Fruit fly (Drosophila melanogaster) whole organism, embryonic: Measurements from ENCODE around the gene Rab3GAP1.

Experiments used
- B-H1 ChIP-seq: fragments of 200-800 bp; sonication (Bioruptor generic); IDR thresholded peaks from 3 replicates; pipeline ENCODE4 v1.3.6; 2022; ENCODE audit warnings: missing biosample characterization, missing genetic modification characterization
- C15 ChIP-seq: fragments of 200-800 bp; sonication (Bioruptor generic); IDR thresholded peaks from 3 replicates; pipeline ENCODE4 v1.3.6; 2022; ENCODE audit warnings: missing biosample characterization, missing genetic modification characterization
- CG11560 ChIP-seq: fragments of 200-800 bp; sonication (Bioruptor generic); IDR thresholded peaks from 3 replicates; pipeline ENCODE4 v1.3.6; 2022; ENCODE audit warnings: missing biosample characterization, missing genetic modification characterization
- CG12219 ChIP-seq: fragments of 200-800 bp; sonication (Bioruptor generic); optimal IDR thresholded peaks from 3 replicates; lab custom pipeline; 2018; ENCODE audit warnings: missing biosample characterization, mild to moderate bottlenecking, missing genetic modification characterization
- CG1832 ChIP-seq: fragments of 200-800 bp; sonication (Bioruptor generic); optimal IDR thresholded peaks from 2 replicates; lab custom pipeline; 2017; ENCODE audit warnings: missing biosample characterization, mild to moderate bottlenecking, missing genetic modification characterization, inconsistent platforms
- CG2129 ChIP-seq: fragments of 200-800 bp; sonication (Bioruptor generic); IDR thresholded peaks from 2 replicates; pipeline ENCODE4 v1.3.6; 2022; ENCODE audit warnings: missing biosample characterization, missing genetic modification characterization; ENCODE audit not compliant: partially characterized antibody
- Ptx1 ChIP-seq: fragments of 200-800 bp; sonication (Bioruptor generic); IDR thresholded peaks from 2 replicates; pipeline ENCODE4 v1.3.6; 2022; ENCODE audit warnings: missing biosample characterization, missing genetic modification characterization
- Trl ChIP-seq, 3 experiments: fragments of >200 bp in 2 of 3; fragments of 200-800 bp in 1 of 3; sonication (Bioruptor generic) in 1 of 3; optimal IDR thresholded peaks; 2 replicates in 1 of 3; 3 replicates in 2 of 3; lab custom pipeline; 2016 to 2017; ENCODE audit warnings: missing biosample characterization in 1 of 3, missing genetic modification characterization in 1 of 3
- inv ChIP-seq: fragments of 200-800 bp; sonication (Bioruptor generic); IDR thresholded peaks from 2 replicates; pipeline ENCODE4 v1.3.6; 2022; ENCODE audit warnings: missing biosample characterization, missing genetic modification characterization; ENCODE audit not compliant: partially characterized antibody
- so ChIP-seq: fragments of 200-800 bp; sonication (Bioruptor generic); IDR thresholded peaks from 3 replicates; pipeline ENCODE4 v1.3.6; 2022; ENCODE audit warnings: missing biosample characterization, missing genetic modification characterization
- wor ChIP-seq: fragments of 200-800 bp; sonication (Bioruptor generic); IDR thresholded peaks from 2 replicates; pipeline ENCODE4 v1.3.6; 2022; ENCODE audit warnings: missing biosample characterization, missing genetic modification characterization

- peak; percentile 47 to 79 for TF ChIP-seq Trl (optimal IDR thresholded peaks at IDR 0.05; lab: Kevin White, UChicago)
- TF ChIP-seq Trl (GFP tag; optimal IDR thresholded peaks at IDR 0.05; lab: Kevin White, UChicago), result peak; percentile 89
- TF ChIP-seq CG12219 (GFP tag; lab: Kevin White, UChicago), result peak; percentile 79
- peak; percentile 73 for TF ChIP-seq CG1832 (GFP tag; lab: Kevin White, UChicago)
- peak; percentile 73; the same call in 2 of the 3 replicates for TF ChIP-seq so (GFP tag; lab: Robert Waterston, UW)
- TF ChIP-seq CG11560 (tag; lab: Robert Waterston, UW), result no peak
- TF ChIP-seq C15 (GFP tag; lab: Robert Waterston, UW), result no peak
- TF ChIP-seq CG2129, result no peak
- peak; percentile 48; the same call in 1 of the 3 replicates for TF ChIP-seq B-H1 (GFP tag; lab: Robert Waterston, UW)
- no peak for TF ChIP-seq inv
- peak; percentile 30 for TF ChIP-seq wor (GFP tag; lab: Robert Waterston, UW)
- no peak; the same call in 1 of the 2 replicates for TF ChIP-seq Ptx1 (GFP tag; lab: Robert Waterston, UW)
Measured at dm6 chr2L:1648677-1649078, 37.7 kb upstream of the Rab3GAP1 start.
